Worm (Caenorhabditis elegans): ENCODE results near the gene ceeh-2.
"Not testable (repeated sequence)": the region's sequence is repeated elsewhere in the genome, so short reads cannot be mapped to it uniquely, and the experiment has no call there.

Gene ceeh-2

DNA sequence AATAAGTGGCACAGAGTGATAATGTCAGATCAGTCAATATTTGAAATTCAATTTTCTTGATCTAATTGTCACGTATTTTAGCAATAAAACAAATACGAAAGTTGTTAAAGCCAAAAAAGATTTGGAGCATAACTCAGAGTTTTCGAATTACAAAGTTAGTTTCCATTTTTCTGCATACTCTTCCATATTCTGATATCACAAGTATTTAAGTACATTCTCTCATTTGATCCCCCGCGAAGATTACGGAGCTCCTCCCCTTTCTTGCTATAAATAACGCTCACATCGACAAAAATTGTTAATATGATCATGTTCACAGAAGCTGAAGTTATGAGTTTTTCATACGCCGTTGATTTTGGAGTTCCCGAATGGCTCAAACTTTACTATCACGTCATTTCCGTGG lies 10.6 kb upstream of the ceeh-2 start, which contains the start of gene sri-20:
sri-20 (plus strand) TSS at position 301 of the 400 bp plus-strand sequence.
- TF ChIP-seq unc-62 (GFP tag; optimal IDR thresholded peaks at IDR 0.05): no peak

DNA sequence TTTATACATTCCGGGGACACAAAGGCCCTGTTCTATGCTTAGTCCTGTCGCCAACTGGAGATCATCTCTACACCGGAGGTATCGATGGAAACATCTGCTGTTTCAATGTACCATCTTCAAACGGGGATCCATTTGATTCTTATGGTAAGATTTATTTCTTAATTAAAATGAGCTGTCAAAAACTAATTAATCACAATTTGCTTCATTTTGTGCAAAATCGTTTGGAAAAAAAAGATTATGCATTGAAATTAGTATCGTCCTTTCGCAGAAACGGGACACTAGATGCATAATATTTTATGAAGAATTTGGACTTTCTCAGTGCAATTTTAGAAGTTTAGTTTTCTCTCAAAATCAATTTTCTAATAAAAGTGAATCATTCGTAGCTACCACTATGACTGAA lies 6.1 kb upstream of the ceeh-2 start:
- no peak for TF ChIP-seq unc-62 (GFP tag; optimal IDR thresholded peaks at IDR 0.05)

- TF ChIP-seq unc-62 (GFP tag; optimal IDR thresholded peaks at IDR 0.05): no peak
Measured at ce11 chrV:10361830-10362397, 4.2 kb upstream of the ceeh-2 start, which contains the start of gene cash-1. cash-1 (plus strand) TSS chrV:10362261.

DNA sequence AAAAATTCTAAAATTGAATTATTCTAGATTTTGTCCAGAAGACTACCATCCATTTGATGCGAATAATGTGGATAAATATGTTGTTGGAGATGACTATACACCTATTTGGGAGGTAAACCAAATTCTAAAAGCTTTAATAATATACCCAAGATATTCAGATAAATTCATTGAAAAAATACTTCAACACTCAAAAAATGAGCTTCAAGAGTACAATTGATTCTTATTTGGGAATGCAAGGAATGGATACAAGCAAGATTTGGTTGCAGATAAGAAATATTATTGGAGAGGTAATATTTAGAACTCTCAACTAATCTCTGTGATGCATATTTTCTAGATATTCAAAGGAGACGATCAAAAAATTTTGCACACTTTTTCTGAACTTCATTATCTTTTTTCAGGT lies 2.5 kb upstream of the ceeh-2 start:
- no peak for TF ChIP-seq unc-62 (GFP tag; optimal IDR thresholded peaks at IDR 0.05)

DNA sequence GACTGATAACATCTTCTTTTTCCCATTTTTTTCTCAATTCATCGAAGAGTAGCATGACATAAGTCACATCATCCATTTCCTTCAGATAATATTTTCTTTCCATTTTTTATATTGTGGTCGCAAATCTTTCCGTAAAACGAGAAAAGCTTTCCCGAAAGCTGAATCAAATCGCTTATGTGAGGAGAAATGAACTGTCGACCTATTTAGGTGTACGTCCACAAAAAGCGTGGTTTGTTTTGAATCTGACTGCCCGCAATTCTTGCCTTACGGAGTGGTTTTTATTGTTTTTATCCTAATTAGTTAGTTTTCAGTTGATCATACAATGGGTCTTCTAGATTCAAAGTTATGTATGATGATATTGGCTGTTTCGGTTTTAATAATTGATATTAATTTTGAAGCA lies 535 bp upstream of the ceeh-2 start, which contains the start of gene ttll-15:
ttll-15 (plus strand) TSS at position 301 of the 400 bp plus-strand sequence.
- no peak for TF ChIP-seq unc-62 (GFP tag; optimal IDR thresholded peaks at IDR 0.05)

DNA sequence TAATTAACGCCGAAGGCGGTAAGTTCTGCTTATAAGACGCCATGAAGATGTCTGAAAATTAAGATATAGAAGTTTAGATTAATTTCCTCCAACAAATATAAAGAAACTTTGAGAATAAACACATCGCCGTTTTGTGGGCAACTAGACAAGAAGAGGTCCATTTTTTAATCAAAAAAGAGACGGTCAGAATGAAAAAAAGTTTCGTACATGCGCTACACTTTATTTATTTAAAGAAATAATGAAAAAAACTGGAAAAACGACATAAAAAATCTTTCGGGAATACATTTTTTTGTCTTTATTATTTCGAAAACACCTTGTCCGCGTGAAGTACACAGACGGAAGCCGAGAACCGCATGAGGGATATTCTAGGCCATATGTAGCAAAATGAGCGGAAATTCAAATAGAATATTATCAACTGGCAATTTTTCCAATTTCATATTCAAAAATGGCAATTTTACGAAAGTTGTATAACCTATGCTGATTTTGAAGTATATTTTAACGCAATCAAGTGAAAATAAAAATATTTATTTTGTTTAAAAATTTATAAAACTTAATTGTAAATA lies 1.8 kb downstream of the ceeh-2 start, which contains the start of gene sluh-7:
sluh-7 (minus strand) TSS at position 51 of the 563 bp plus-strand sequence.
- no peak for TF ChIP-seq unc-62 (GFP tag; optimal IDR thresholded peaks at IDR 0.05)

ce11 chrV:10352928-10353427 lies 4.7 kb downstream of the ceeh-2 start, which contains the start of gene nol-56:
nol-56 (minus strand) TSS chrV:10352978.
- TF ChIP-seq unc-62 (GFP tag; optimal IDR thresholded peaks at IDR 0.05): no peak

DNA sequence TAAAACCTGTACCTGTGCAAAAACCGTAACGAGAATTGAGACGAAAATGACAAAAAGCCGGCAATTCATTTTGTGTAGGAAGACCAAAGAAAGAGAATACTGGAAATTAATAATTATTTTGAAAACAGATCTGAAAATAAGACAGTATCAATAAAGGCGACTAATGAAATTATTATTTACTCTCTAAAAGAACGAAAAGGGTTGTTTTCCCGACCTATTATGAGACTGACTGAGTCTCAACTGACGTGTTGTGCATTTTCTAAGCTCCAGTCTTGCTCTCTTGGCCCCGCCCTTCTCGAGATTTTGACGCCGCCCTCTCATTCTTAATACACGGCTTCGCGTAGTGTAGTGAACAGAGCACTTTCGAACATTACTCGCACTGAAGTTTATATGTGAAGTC lies 7.6 kb downstream of the ceeh-2 start, which contains the start of gene K07C5.9:
K07C5.9 (minus strand) TSS at position 101 of the 400 bp plus-strand sequence.
- TF ChIP-seq unc-62 (GFP tag; optimal IDR thresholded peaks at IDR 0.05): no peak

DNA sequence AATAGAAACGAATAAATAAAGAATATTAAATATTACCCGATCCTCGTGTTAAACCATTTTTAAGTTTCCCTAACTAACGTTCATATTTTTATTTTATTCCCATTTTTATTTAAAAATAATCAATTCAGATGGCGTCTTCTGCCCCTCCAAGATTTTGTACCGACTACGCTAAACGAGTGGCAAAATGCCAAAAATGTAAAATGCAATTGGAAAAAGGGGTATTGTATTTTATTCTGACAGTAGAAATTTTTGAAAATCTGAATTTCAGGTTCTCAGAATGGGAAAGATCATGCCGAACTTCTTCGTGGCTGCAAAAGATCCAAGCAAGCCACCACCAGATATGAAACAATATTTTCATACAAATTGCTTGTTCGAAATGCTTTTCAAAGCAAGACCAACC lies 14.8 kb downstream of the ceeh-2 start, which contains the start of gene K07C5.3:
K07C5.3 (plus strand) TSS at position 129 of the 400 bp plus-strand sequence.
- no peak for TF ChIP-seq unc-62 (GFP tag; optimal IDR thresholded peaks at IDR 0.05)

ce11 chrV:10341905-10342328 lies 15.8 kb downstream of the ceeh-2 start, which contains the start of gene K07C5.13:
K07C5.13 (plus strand) TSS chrV:10342055.
- TF ChIP-seq unc-62 (GFP tag; optimal IDR thresholded peaks at IDR 0.05): not testable (repeated sequence)

ce11 chrV:10339200-10339599 lies 18.5 kb downstream of the ceeh-2 start, which contains the start of gene K07C5.2:
K07C5.2 (plus strand) TSS chrV:10339500.
- no peak for TF ChIP-seq unc-62 (GFP tag; optimal IDR thresholded peaks at IDR 0.05)

- TF ChIP-seq unc-62 (GFP tag; optimal IDR thresholded peaks at IDR 0.05): no peak
Measured at ce11 chrV:10338305-10338992, 19.3 kb downstream of the ceeh-2 start, which contains the start of gene arx-2. arx-2 (minus strand) TSS chrV:10338355.

DNA sequence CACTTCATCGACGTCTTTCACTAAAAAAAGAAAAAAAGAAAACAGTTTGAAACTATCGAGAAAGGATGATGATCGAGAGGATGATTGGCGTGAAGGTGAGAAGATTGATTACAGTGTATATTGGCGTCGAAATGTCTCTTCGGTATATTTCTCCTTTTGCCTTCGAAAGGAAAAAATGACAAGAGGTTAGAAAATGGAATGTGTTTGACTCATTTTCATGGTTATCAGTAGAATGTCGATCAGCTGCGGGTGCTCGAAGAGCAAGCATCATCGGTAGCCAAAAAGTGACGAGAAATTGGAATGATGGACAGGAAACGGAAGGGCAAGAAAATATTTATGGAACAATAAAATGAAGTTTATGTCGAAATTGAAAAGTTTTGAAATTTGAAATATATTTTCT lies 23.9 kb downstream of the ceeh-2 start:
- TF ChIP-seq unc-62 (GFP tag; optimal IDR thresholded peaks at IDR 0.05): no peak

- TF ChIP-seq unc-62 (GFP tag; optimal IDR thresholded peaks at IDR 0.05): no peak
Measured at ce11 chrV:10332012-10332411, 25.7 kb downstream of the ceeh-2 start, which contains the start of gene crm-1. crm-1 (minus strand) TSS chrV:10332112.

DNA sequence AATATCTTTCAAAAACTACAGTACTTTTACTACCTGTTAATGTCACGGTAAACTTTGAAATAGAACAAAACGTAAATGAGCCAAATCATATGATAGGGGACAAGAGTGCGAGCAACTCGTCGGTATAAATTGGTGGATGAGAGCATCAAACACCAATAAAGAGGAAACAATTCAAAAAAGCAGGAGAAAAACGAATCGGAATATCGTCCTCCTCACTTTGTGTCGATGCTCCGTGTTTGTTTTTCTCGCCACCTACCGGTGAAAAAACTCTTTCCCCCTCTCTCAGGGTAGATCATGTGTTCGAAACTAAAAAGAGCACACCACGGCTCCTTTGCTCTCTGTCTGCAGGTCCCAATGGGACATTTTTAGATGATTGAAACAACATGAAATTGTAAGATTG lies 29.6 kb downstream of the ceeh-2 start:
- no peak for TF ChIP-seq unc-62 (GFP tag; optimal IDR thresholded peaks at IDR 0.05)

DNA sequence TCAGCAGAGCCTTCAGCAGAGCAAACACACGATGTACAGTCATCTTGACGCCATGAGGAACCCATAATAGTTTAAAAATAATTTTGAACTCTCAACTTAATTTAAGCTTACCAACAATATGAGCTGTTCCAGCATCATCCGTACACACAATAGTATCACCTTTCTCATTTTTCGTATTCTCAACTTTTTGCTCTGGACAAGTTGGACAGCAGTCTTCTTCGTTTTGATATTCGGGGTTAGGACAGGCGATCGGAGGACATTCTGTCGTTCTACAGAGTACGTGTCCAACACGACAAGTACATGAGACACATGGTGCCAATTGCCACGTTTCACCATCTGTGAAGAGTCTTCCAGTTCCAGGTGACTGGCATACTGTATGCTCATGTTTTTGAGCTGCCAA lies 34.2 kb downstream of the ceeh-2 start:
- no peak for TF ChIP-seq unc-62 (GFP tag; optimal IDR thresholded peaks at IDR 0.05)

Data from whole organism, dauer.